Worm (Caenorhabditis elegans) whole organism, mixed stage, embryonic: ENCODE results near the gene cyp-33C5.

Experiments used
- ces-1 ChIP-seq: fragments of 150-350 bp; optimal IDR thresholded peaks from 2 replicates; lab custom pipeline; 2014; ENCODE audit warnings: missing biosample characterization, missing genetic modification reagents, missing genetic modification characterization
- elt-1 ChIP-seq: sonication (generic microtip); optimal IDR thresholded peaks from 2 replicates; lab custom pipeline; 2017; ENCODE audit warnings: missing genetic modification characterization, mild to moderate bottlenecking, missing compliant biosample characterization, antibody characterized with exemption, moderate library complexity, borderline replicate concordance; ENCODE audit not compliant: insufficient read depth
- lin-13 ChIP-seq: fragments of 150-350 bp; optimal IDR thresholded peaks from 2 replicates; lab custom pipeline; 2014; ENCODE audit warnings: missing biosample characterization, missing genetic modification characterization
- sptf-1 ChIP-seq: sonication (generic microtip); optimal IDR thresholded peaks from 2 replicates; lab custom pipeline; 2017; ENCODE audit warnings: mild to moderate bottlenecking, missing genetic modification characterization, moderate library complexity, missing compliant biosample characterization

DNA sequence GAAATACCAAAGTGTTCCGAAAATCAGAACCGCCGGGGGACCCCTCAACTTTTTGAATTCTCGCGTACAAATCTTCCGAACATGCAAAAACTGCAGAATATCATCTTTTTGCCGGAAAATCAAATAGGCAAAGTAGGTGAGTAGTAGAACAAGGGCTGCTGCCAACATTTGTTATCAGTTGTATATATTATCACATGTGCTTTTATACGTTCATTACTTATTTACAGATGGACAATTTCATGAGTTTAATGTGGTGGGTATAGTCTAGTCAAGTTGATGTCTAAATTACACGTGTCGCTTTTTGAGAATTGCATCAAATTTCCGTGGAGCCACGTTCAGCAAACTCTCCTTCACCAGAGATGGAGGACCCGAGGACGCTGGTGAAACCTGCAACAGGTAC is 43.6 kb upstream of the cyp-33C5 start, which contains the start of gene cyp-32B1:
- no peak for TF ChIP-seq sptf-1
- TF ChIP-seq ces-1 = no peak
- TF ChIP-seq lin-13 (tag; lab: Kevin White, UChicago) = no peak
- TF ChIP-seq elt-1 (tag; lab: Kevin White, UChicago) = no peak
